Worm (Caenorhabditis elegans) whole organism, mixed stage, embryonic: ENCODE measurements around the gene aakb-1.
A peak's percentile ranks its signal among the peaks of the same experiment; 100 is the strongest.

Experiments
- M03D4.4 ChIP-seq: sonication (generic microtip); optimal IDR thresholded peaks from 2 replicates; lab custom pipeline; 2017; ENCODE audit warnings: mild to moderate bottlenecking, missing genetic modification characterization, missing compliant biosample characterization
- bed-3 ChIP-seq: fragments of 200-800 bp; sonication (Bioruptor generic); optimal IDR thresholded peaks from 3 replicates; lab custom pipeline; 2018; ENCODE audit warnings: mild to moderate bottlenecking, missing genetic modification characterization, moderate library complexity, missing compliant biosample characterization
- blmp-1 ChIP-seq: fragments of 150-350 bp; optimal IDR thresholded peaks from 2 replicates; lab custom pipeline; 2014; ENCODE audit warnings: missing biosample characterization, missing genetic modification characterization
- ceh-39 ChIP-seq: fragments of 150-350 bp; optimal IDR thresholded peaks from 2 replicates; lab custom pipeline; 2014; ENCODE audit warnings: missing biosample characterization, missing genetic modification characterization
- ceh-43 ChIP-seq: fragments of 200-800 bp; sonication (Bioruptor generic); optimal IDR thresholded peaks from 2 replicates; lab custom pipeline; 2018; ENCODE audit warnings: mild to moderate bottlenecking, missing genetic modification characterization, moderate library complexity, missing compliant biosample characterization
- ceh-83 ChIP-seq: fragments of 200-800 bp; sonication (Bioruptor generic); optimal IDR thresholded peaks from 2 replicates; lab custom pipeline; 2018; ENCODE audit warnings: mild to moderate bottlenecking, missing genetic modification characterization, missing compliant biosample characterization
- ces-1 ChIP-seq: fragments of 150-350 bp; optimal IDR thresholded peaks from 2 replicates; lab custom pipeline; 2014; ENCODE audit warnings: missing biosample characterization, missing genetic modification reagents, missing genetic modification characterization
- cnd-1 ChIP-seq: fragments of 200-800 bp; sonication (Bioruptor generic); optimal IDR thresholded peaks from 2 replicates; lab custom pipeline; 2018; ENCODE audit warnings: mild to moderate bottlenecking, missing genetic modification characterization, missing compliant biosample characterization
- drap-1 ChIP-seq: fragments of 200-800 bp; sonication (Bioruptor generic); optimal IDR thresholded peaks from 3 replicates; lab custom pipeline; 2018; ENCODE audit warnings: mild to moderate bottlenecking, missing genetic modification characterization, missing compliant biosample characterization
- elt-1 ChIP-seq: sonication (generic microtip); optimal IDR thresholded peaks from 2 replicates; lab custom pipeline; 2017; ENCODE audit warnings: missing genetic modification characterization, mild to moderate bottlenecking, missing compliant biosample characterization, antibody characterized with exemption, moderate library complexity, borderline replicate concordance; ENCODE audit not compliant: insufficient read depth
- elt-3 ChIP-seq: fragments of 150-350 bp; optimal IDR thresholded peaks from 2 replicates; lab custom pipeline; 2014; ENCODE audit warnings: missing biosample characterization, missing genetic modification characterization
- flh-1 ChIP-seq: fragments of 200-800 bp; sonication (Bioruptor generic); optimal IDR thresholded peaks from 2 replicates; lab custom pipeline; 2018; ENCODE audit warnings: mild to moderate bottlenecking, missing genetic modification characterization, moderate library complexity, missing compliant biosample characterization
- ham-2 ChIP-seq: fragments of 200-800 bp; sonication (Bioruptor generic); optimal IDR thresholded peaks from 2 replicates; lab custom pipeline; 2018; ENCODE audit warnings: mild to moderate bottlenecking, missing genetic modification characterization, missing compliant biosample characterization
- hlh-1 ChIP-seq: fragments of 150-350 bp; optimal IDR thresholded peaks from 2 replicates; lab custom pipeline; 2014; ENCODE audit warnings: missing biosample characterization, missing genetic modification reagents, missing genetic modification characterization
- lin-13 ChIP-seq: fragments of 150-350 bp; optimal IDR thresholded peaks from 2 replicates; lab custom pipeline; 2014; ENCODE audit warnings: missing biosample characterization, missing genetic modification characterization
- lin-32 ChIP-seq: fragments of 200-800 bp; sonication (Bioruptor generic); optimal IDR thresholded peaks from 2 replicates; lab custom pipeline; 2018; ENCODE audit warnings: mild to moderate bottlenecking, missing genetic modification characterization, missing compliant biosample characterization
- lsy-2 ChIP-seq: fragments of 150-350 bp; optimal IDR thresholded peaks from 2 replicates; lab custom pipeline; 2014; ENCODE audit warnings: missing biosample characterization, missing genetic modification characterization
- mab-5 ChIP-seq: fragments of 150-350 bp; optimal IDR thresholded peaks from 2 replicates; lab custom pipeline; 2014; ENCODE audit warnings: missing biosample characterization, missing genetic modification characterization
- mep-1 ChIP-seq: fragments of 150-350 bp; optimal IDR thresholded peaks from 2 replicates; lab custom pipeline; 2017; ENCODE audit warnings: missing biosample characterization, missing genetic modification reagents, missing genetic modification characterization, inconsistent platforms
- mls-2 ChIP-seq: sonication (generic microtip); optimal IDR thresholded peaks from 2 replicates; lab custom pipeline; 2016; ENCODE audit warnings: mild to moderate bottlenecking, missing genetic modification characterization, moderate library complexity, missing compliant biosample characterization
- nhr-12 ChIP-seq: fragments of 150-350 bp; optimal IDR thresholded peaks from 2 replicates; lab custom pipeline; 2014; ENCODE audit warnings: missing biosample characterization, missing genetic modification characterization
- nhr-28 ChIP-seq: fragments of 150-350 bp; optimal IDR thresholded peaks from 2 replicates; lab custom pipeline; 2014; ENCODE audit warnings: missing biosample characterization, missing genetic modification characterization
- nhr-76 ChIP-seq: sonication (generic microtip); optimal IDR thresholded peaks from 2 replicates; lab custom pipeline; 2017; ENCODE audit warnings: missing biosample characterization, missing genetic modification characterization
- pha-4 ChIP-seq: fragments of 150-350 bp; optimal IDR thresholded peaks from 2 replicates; lab custom pipeline; 2018; ENCODE audit warnings: missing biosample characterization, missing genetic modification reagents, missing genetic modification characterization
- sem-2 ChIP-seq: fragments of 200-800 bp; sonication (Bioruptor generic); optimal IDR thresholded peaks from 2 replicates; lab custom pipeline; 2018; ENCODE audit warnings: mild to moderate bottlenecking, missing genetic modification characterization, missing compliant biosample characterization
- snpc-4 ChIP-seq: fragments of 150-350 bp; optimal IDR thresholded peaks from 2 replicates; lab custom pipeline; 2014; ENCODE audit warnings: missing biosample characterization, missing genetic modification characterization
- sptf-1 ChIP-seq: sonication (generic microtip); optimal IDR thresholded peaks from 2 replicates; lab custom pipeline; 2017; ENCODE audit warnings: mild to moderate bottlenecking, missing genetic modification characterization, moderate library complexity, missing compliant biosample characterization
- tbx-8 ChIP-seq: fragments of 200-800 bp; sonication (Bioruptor generic); optimal IDR thresholded peaks from 2 replicates; lab custom pipeline; 2018; ENCODE audit warnings: mild to moderate bottlenecking, missing genetic modification characterization, moderate library complexity, missing compliant biosample characterization
- unc-120 ChIP-seq: sonication (generic microtip); optimal IDR thresholded peaks from 2 replicates; lab custom pipeline; 2017; ENCODE audit warnings: missing genetic modification characterization, missing compliant biosample characterization; ENCODE audit not compliant: poor library complexity, severe bottlenecking
- unc-39 ChIP-seq: fragments of 150-350 bp; optimal IDR thresholded peaks from 2 replicates; lab custom pipeline; 2014; ENCODE audit warnings: missing biosample characterization, missing genetic modification characterization
- unc-62 ChIP-seq: fragments of 150-350 bp; optimal IDR thresholded peaks from 2 replicates; lab custom pipeline; 2014; ENCODE audit warnings: missing biosample characterization, missing genetic modification reagents, missing genetic modification characterization
- zip-8 ChIP-seq: fragments of 150-350 bp; optimal IDR thresholded peaks from 2 replicates; lab custom pipeline; 2014; ENCODE audit warnings: missing biosample characterization, missing genetic modification characterization
- ztf-11 ChIP-seq: fragments of 150-350 bp; optimal IDR thresholded peaks from 2 replicates; lab custom pipeline; 2014; ENCODE audit warnings: missing biosample characterization, missing genetic modification characterization

The aakb-1 gene

ce11 chrX:13713857-13714256 lies 41.7 kb upstream of the aakb-1 start, which contains the start of gene K11E4.1:
TSS of gene K11E4.1 (plus strand) at chrX:13714157.
- TF ChIP-seq nhr-76, result no peak
- TF ChIP-seq drap-1 (GFP tag; lab: Kevin White, UChicago), result no peak
- no peak for TF ChIP-seq ztf-11 (tag; lab: Kevin White, UChicago)
- no peak for TF ChIP-seq ceh-83 (GFP tag; lab: Kevin White, UChicago)
- no peak for TF ChIP-seq sem-2
- TF ChIP-seq lin-13 (tag; lab: Kevin White, UChicago), result no peak
- TF ChIP-seq tbx-8 (GFP tag; lab: Kevin White, UChicago), result no peak
- no peak for TF ChIP-seq mab-5 (tag; lab: Kevin White, UChicago)
- TF ChIP-seq nhr-12 (tag; lab: Kevin White, UChicago), result no peak
- no peak for TF ChIP-seq ceh-43 (GFP tag; lab: Kevin White, UChicago)
- no peak for TF ChIP-seq ceh-39 (tag; lab: Kevin White, UChicago)
- no peak for TF ChIP-seq hlh-1
- TF ChIP-seq zip-8 (tag; lab: Kevin White, UChicago), result no peak
- no peak for TF ChIP-seq ham-2 (GFP tag; lab: Kevin White, UChicago)
- TF ChIP-seq blmp-1 (tag; lab: Kevin White, UChicago), result no peak
- TF ChIP-seq flh-1 (GFP tag; lab: Kevin White, UChicago), result no peak
- TF ChIP-seq unc-120, result no peak
- TF ChIP-seq lsy-2 (tag; lab: Kevin White, UChicago), result no peak
- no peak for TF ChIP-seq sptf-1
- TF ChIP-seq cnd-1, result no peak

ce11 chrX:13714710-13715109 lies 40.9 kb upstream of the aakb-1 start:
- TF ChIP-seq mep-1 (tag; lab: Kevin White, UChicago), result no peak
- TF ChIP-seq ceh-83 (GFP tag; lab: Kevin White, UChicago), result no peak
- TF ChIP-seq unc-62 (GFP tag; lab: Kevin White, UChicago), result no peak
- TF ChIP-seq cnd-1, result no peak
- no peak for TF ChIP-seq ces-1
- no peak for TF ChIP-seq tbx-8 (GFP tag; lab: Kevin White, UChicago)
- TF ChIP-seq nhr-12 (tag; lab: Kevin White, UChicago), result no peak
- no peak for TF ChIP-seq M03D4.4 (tag; lab: Kevin White, UChicago)
- TF ChIP-seq bed-3 (GFP tag; lab: Kevin White, UChicago), result no peak
- no peak for TF ChIP-seq flh-1 (GFP tag; lab: Kevin White, UChicago)
- TF ChIP-seq ceh-39 (tag; lab: Kevin White, UChicago), result no peak
- TF ChIP-seq snpc-4 (tag; lab: Kevin White, UChicago), result no peak
- TF ChIP-seq pha-4 (tag; lab: Kevin White, UChicago), result no peak
- no peak for TF ChIP-seq nhr-28 (tag; lab: Kevin White, UChicago)
- TF ChIP-seq unc-39 (tag; lab: Kevin White, UChicago), result no peak
- TF ChIP-seq sem-2, result no peak

ce11 chrX:13716313-13716712 lies 39.3 kb upstream of the aakb-1 start:
- peak; percentile 9 for TF ChIP-seq hlh-1
- no peak for TF ChIP-seq unc-120

ce11 chrX:13717053-13717671 lies 38.4 kb upstream of the aakb-1 start, which contains the start of gene shc-3:
TSS of gene shc-3 (plus strand) at chrX:13717536.
- TF ChIP-seq M03D4.4 (tag; lab: Kevin White, UChicago) (no peak), lsy-2 (tag; lab: Kevin White, UChicago) (no peak), lin-13 (tag; lab: Kevin White, UChicago) (no peak), cnd-1 (no peak), bed-3 (GFP tag; lab: Kevin White, UChicago) (no peak), ham-2 (GFP tag; lab: Kevin White, UChicago) (no peak), pha-4 (tag; lab: Kevin White, UChicago) (no peak), sem-2 (no peak), snpc-4 (tag; lab: Kevin White, UChicago) (no peak), nhr-76 (no peak), blmp-1 (tag; lab: Kevin White, UChicago) (no peak), nhr-28 (tag; lab: Kevin White, UChicago) (no peak), ces-1 (no peak), ztf-11 (tag; lab: Kevin White, UChicago) (no peak), elt-1 (tag; lab: Kevin White, UChicago) (no peak)

- TF ChIP-seq lin-32 (GFP tag; lab: Kevin White, UChicago), result no peak
- no peak for TF ChIP-seq sptf-1
- TF ChIP-seq nhr-12 (tag; lab: Kevin White, UChicago), result no peak
- TF ChIP-seq lsy-2 (tag; lab: Kevin White, UChicago), result no peak
- no peak for TF ChIP-seq unc-39 (tag; lab: Kevin White, UChicago)
- no peak for TF ChIP-seq mls-2 (tag; lab: Kevin White, UChicago)
- no peak for TF ChIP-seq elt-3 (tag; lab: Kevin White, UChicago)
- TF ChIP-seq bed-3 (GFP tag; lab: Kevin White, UChicago), result no peak
Observed at ce11 chrX:13722821-13723220, 32.7 kb upstream of the aakb-1 start, which contains the start of gene poml-1. TSS of gene poml-1 (minus strand) at chrX:13722921.
